Worm (Caenorhabditis elegans) whole organism, L4 larva: ENCODE measurements around the gene mtcu-2.

ENCODE experiments used
- F37D6.2 ChIP-seq: sonication (generic microtip); optimal IDR thresholded peaks from 2 replicates; lab custom pipeline; 2016; ENCODE audit warnings: mild to moderate bottlenecking, missing genetic modification characterization, missing compliant biosample characterization
- F49E8.2 ChIP-seq: sonication (generic microtip); optimal IDR thresholded peaks from 2 replicates; lab custom pipeline; 2016; ENCODE audit warnings: missing compliant biosample characterization, mild to moderate bottlenecking, missing genetic modification characterization, borderline replicate concordance
- T20F7.1 ChIP-seq: fragments of 200-800 bp; sonication (Bioruptor generic); optimal IDR thresholded peaks from 2 replicates; lab custom pipeline; 2018; ENCODE audit warnings: mild to moderate bottlenecking, missing genetic modification characterization, missing compliant biosample characterization
- T26A8.4 ChIP-seq: fragments of 200-800 bp; sonication (Bioruptor generic); IDR thresholded peaks from 2 replicates; pipeline ENCODE4 v1.3.6; 2022; ENCODE audit warnings: missing genetic modification characterization, missing compliant biosample characterization
- Y5F2A.4 ChIP-seq: fragments of 200-800 bp; sonication (Bioruptor generic); optimal IDR thresholded peaks from 2 replicates; lab custom pipeline; 2018; ENCODE audit warnings: mild to moderate bottlenecking, missing genetic modification characterization, missing compliant biosample characterization
- ZK337.2 ChIP-seq: fragments of 200-800 bp; sonication (Bioruptor generic); IDR thresholded peaks from 2 replicates; pipeline ENCODE4 v1.3.6; 2022; ENCODE audit warnings: missing genetic modification reagents, missing genetic modification characterization, missing compliant biosample characterization
- aha-1 ChIP-seq: fragments of 150-350 bp; peaks from one replicate; lab custom pipeline; 2014; ENCODE audit warnings: missing biosample characterization, missing genetic modification characterization
- attf-4 ChIP-seq: sonication (generic microtip); optimal IDR thresholded peaks from 3 replicates; lab custom pipeline; 2017; ENCODE audit warnings: missing biosample characterization, missing genetic modification characterization
- ceh-20 ChIP-seq: fragments of 200-800 bp; sonication (Bioruptor generic); IDR thresholded peaks from 2 replicates; pipeline ENCODE4 v1.3.6; 2022; ENCODE audit warnings: missing genetic modification reagents, missing genetic modification characterization, missing compliant biosample characterization
- ceh-28 ChIP-seq: fragments of 150-350 bp; optimal IDR thresholded peaks from 2 replicates; lab custom pipeline; 2014; ENCODE audit warnings: missing biosample characterization, missing genetic modification reagents, missing genetic modification characterization
- ceh-32 ChIP-seq: sonication (generic microtip); optimal IDR thresholded peaks from 2 replicates; lab custom pipeline; 2016; ENCODE audit warnings: mild to moderate bottlenecking, missing genetic modification characterization, missing compliant biosample characterization; ENCODE audit not compliant: poor library complexity
- cey-2 ChIP-seq: sonication (generic microtip); optimal IDR thresholded peaks from 3 replicates; lab custom pipeline; 2017; ENCODE audit warnings: missing genetic modification characterization, mild to moderate bottlenecking, missing compliant biosample characterization, antibody characterized with exemption, borderline replicate concordance; ENCODE audit not compliant: insufficient read depth
- dmd-6 ChIP-seq: fragments of 200-800 bp; sonication (Bioruptor generic); IDR thresholded peaks from 2 replicates; pipeline ENCODE4 v1.3.6; 2022; ENCODE audit warnings: missing genetic modification reagents, missing genetic modification characterization, missing compliant biosample characterization
- duxl-1 ChIP-seq: sonication (generic microtip); optimal IDR thresholded peaks from 2 replicates; lab custom pipeline; 2016; ENCODE audit warnings: mild to moderate bottlenecking, missing genetic modification characterization, moderate library complexity, missing compliant biosample characterization; ENCODE audit not compliant: poor library complexity
- dve-1 ChIP-seq: sonication (generic microtip); optimal IDR thresholded peaks from 2 replicates; lab custom pipeline; 2017; ENCODE audit warnings: antibody characterized with exemption, mild to moderate bottlenecking, missing genetic modification characterization, missing compliant biosample characterization; ENCODE audit not compliant: insufficient read depth
- egl-43 ChIP-seq: fragments of 200-800 bp; sonication (Bioruptor generic); IDR thresholded peaks from 2 replicates; pipeline ENCODE4 v1.3.6; 2022; ENCODE audit warnings: missing genetic modification reagents, missing genetic modification characterization, missing compliant biosample characterization
- gei-8 ChIP-seq: fragments of 200-800 bp; sonication (Bioruptor generic); optimal IDR thresholded peaks from 2 replicates; lab custom pipeline; 2018; ENCODE audit warnings: mild to moderate bottlenecking, missing genetic modification characterization, missing compliant biosample characterization
- hlh-30 ChIP-seq: sonication (generic microtip); optimal IDR thresholded peaks from 2 replicates; lab custom pipeline; 2017; ENCODE audit warnings: antibody characterized with exemption, mild to moderate bottlenecking, missing genetic modification characterization, missing compliant biosample characterization; ENCODE audit not compliant: insufficient read depth
- hmg-1.1 ChIP-seq: fragments of 200-800 bp; sonication (Bioruptor generic); IDR thresholded peaks from 2 replicates; pipeline ENCODE4 v1.3.6; 2022; ENCODE audit warnings: missing genetic modification reagents, missing genetic modification characterization, missing compliant biosample characterization
- lin-15B ChIP-seq: fragments of 150-350 bp; sonication (generic microtip); optimal IDR thresholded peaks from 3 replicates; lab custom pipeline; 2014; ENCODE audit warnings: missing biosample characterization, missing genetic modification characterization
- lin-29 ChIP-seq: fragments of 200-800 bp; sonication (Bioruptor generic); IDR thresholded peaks from 2 replicates; pipeline ENCODE4 v1.3.6; 2022; ENCODE audit warnings: missing genetic modification reagents, missing genetic modification characterization, missing compliant biosample characterization
- lsy-2 ChIP-seq, 2 experiments: fragments of 150-350 bp in 1 of 2; sonication (generic microtip) in 1 of 2; optimal IDR thresholded peaks; 2 replicates each; lab custom pipeline; 2014 to 2017; ENCODE audit warnings: missing biosample characterization in 2 of 2, missing genetic modification characterization in 2 of 2
- madf-5 ChIP-seq, 2 experiments: fragments of 200-800 bp; sonication (Bioruptor generic); IDR thresholded peaks; 2 replicates each; pipeline ENCODE4 v1.3.6; 2022; ENCODE audit warnings: missing compliant biosample characterization in 2 of 2, missing genetic modification characterization in 2 of 2
- mep-1 ChIP-seq: fragments of 150-350 bp; sonication (generic microtip); optimal IDR thresholded peaks from 3 replicates; lab custom pipeline; 2014; ENCODE audit warnings: missing biosample characterization, missing genetic modification characterization
- mxl-3 ChIP-seq: fragments of 200-800 bp; sonication (Bioruptor generic); optimal IDR thresholded peaks from 2 replicates; lab custom pipeline; 2018; ENCODE audit warnings: mild to moderate bottlenecking, missing genetic modification characterization, missing compliant biosample characterization
- nhr-10 ChIP-seq: fragments of 150-350 bp; optimal IDR thresholded peaks from 2 replicates; lab custom pipeline; 2014; ENCODE audit warnings: missing biosample characterization, missing genetic modification characterization
- nhr-11 ChIP-seq: fragments of 150-350 bp; optimal IDR thresholded peaks from 2 replicates; lab custom pipeline; 2014; ENCODE audit warnings: missing biosample characterization, missing genetic modification characterization
- nhr-48 ChIP-seq: sonication (generic microtip); optimal IDR thresholded peaks from 2 replicates; lab custom pipeline; 2016; ENCODE audit warnings: mild to moderate bottlenecking, missing genetic modification characterization, missing compliant biosample characterization
- nhr-6 ChIP-seq: fragments of 150-350 bp; optimal IDR thresholded peaks from 2 replicates; lab custom pipeline; 2014; ENCODE audit warnings: missing biosample characterization, missing genetic modification characterization
- nhr-77 ChIP-seq: fragments of 150-350 bp; optimal IDR thresholded peaks from 2 replicates; lab custom pipeline; 2014; ENCODE audit warnings: missing biosample characterization, missing genetic modification characterization
- pha-4 ChIP-seq, 2 experiments: fragments of 150-350 bp in 1 of 2; fragments of 200-800 bp in 1 of 2; sonication (Bioruptor generic) in 1 of 2; IDR thresholded peaks in 1 of 2; optimal IDR thresholded peaks in 1 of 2; 2 replicates each; pipeline versions ENCODE4 v1.3.6 to Lab custom; 2014 to 2022; ENCODE audit warnings: missing genetic modification characterization in 2 of 2, missing genetic modification reagents in 2 of 2, missing biosample characterization in 1 of 2, missing compliant biosample characterization in 1 of 2
- php-3 ChIP-seq: fragments of 200-800 bp; sonication (Bioruptor generic); IDR thresholded peaks from 2 replicates; pipeline ENCODE4 v1.3.6; 2022; ENCODE audit warnings: missing genetic modification reagents, missing genetic modification characterization, missing compliant biosample characterization
- pqm-1 ChIP-seq: sonication (generic microtip); optimal IDR thresholded peaks from 2 replicates; lab custom pipeline; 2017; ENCODE audit warnings: missing biosample characterization, missing genetic modification characterization
- saeg-2 ChIP-seq: fragments of 200-800 bp; sonication (Bioruptor generic); IDR thresholded peaks from 2 replicates; pipeline ENCODE4 v1.3.6; 2022; ENCODE audit warnings: missing genetic modification reagents, missing genetic modification characterization, missing compliant biosample characterization
- set-16 ChIP-seq: fragments of 200-800 bp; sonication (Bioruptor generic); IDR thresholded peaks from 2 replicates; pipeline ENCODE4 v1.3.6; 2022; ENCODE audit warnings: missing genetic modification reagents, missing genetic modification characterization, missing compliant biosample characterization
- skn-1 ChIP-seq: fragments of 150-350 bp; optimal IDR thresholded peaks from 2 replicates; lab custom pipeline; 2014; ENCODE audit warnings: missing biosample characterization, missing genetic modification characterization
- snpc-1.2 ChIP-seq: fragments of 200-800 bp; sonication (Bioruptor generic); IDR thresholded peaks from 2 replicates; pipeline ENCODE4 v1.3.6; 2022; ENCODE audit warnings: missing genetic modification reagents, missing genetic modification characterization, missing compliant biosample characterization
- spr-3 ChIP-seq: fragments of 200-800 bp; sonication (Bioruptor generic); optimal IDR thresholded peaks from 2 replicates; lab custom pipeline; 2018; ENCODE audit warnings: mild to moderate bottlenecking, missing genetic modification characterization, missing compliant biosample characterization
- tag-97 ChIP-seq: fragments of 200-800 bp; sonication (Bioruptor generic); IDR thresholded peaks from 2 replicates; pipeline ENCODE4 v1.3.6; 2022; ENCODE audit warnings: missing genetic modification characterization, missing compliant biosample characterization
- tra-1 ChIP-seq: fragments of 200-800 bp; sonication (Bioruptor generic); IDR thresholded peaks from 2 replicates; pipeline ENCODE4 v1.3.6; 2022; ENCODE audit warnings: missing genetic modification reagents, missing genetic modification characterization, missing compliant biosample characterization
- unc-130 ChIP-seq: sonication (generic microtip); optimal IDR thresholded peaks from 2 replicates; lab custom pipeline; 2016; ENCODE audit warnings: missing genetic modification reagents, missing genetic modification characterization, missing compliant biosample characterization
- unc-39 ChIP-seq: sonication (generic microtip); optimal IDR thresholded peaks from 2 replicates; lab custom pipeline; 2017; ENCODE audit warnings: missing biosample characterization, missing genetic modification characterization
- unc-62 ChIP-seq, 3 experiments: fragments of 150-350 bp in 1 of 3; sonication (generic microtip); optimal IDR thresholded peaks in 2 of 3; peaks in 1 of 3; 1 replicate in 1 of 3; 2 replicates in 2 of 3; lab custom pipeline; 2014 to 2017; ENCODE audit warnings: missing biosample characterization in 3 of 3, missing genetic modification characterization in 3 of 3, missing genetic modification reagents in 3 of 3, missing genotype in 1 of 3
- zfp-2 ChIP-seq: sonication (generic microtip); optimal IDR thresholded peaks from 2 replicates; lab custom pipeline; 2016; ENCODE audit warnings: mild to moderate bottlenecking, missing genetic modification characterization, missing compliant biosample characterization
- ztf-11 ChIP-seq: fragments of 150-350 bp; optimal IDR thresholded peaks from 2 replicates; lab custom pipeline; 2014; ENCODE audit warnings: missing biosample characterization, missing genetic modification characterization
- ztf-7 ChIP-seq: fragments of 150-350 bp; optimal IDR thresholded peaks from 2 replicates; lab custom pipeline; 2014; ENCODE audit warnings: missing biosample characterization, missing genetic modification characterization

mtcu-2 gene

DNA sequence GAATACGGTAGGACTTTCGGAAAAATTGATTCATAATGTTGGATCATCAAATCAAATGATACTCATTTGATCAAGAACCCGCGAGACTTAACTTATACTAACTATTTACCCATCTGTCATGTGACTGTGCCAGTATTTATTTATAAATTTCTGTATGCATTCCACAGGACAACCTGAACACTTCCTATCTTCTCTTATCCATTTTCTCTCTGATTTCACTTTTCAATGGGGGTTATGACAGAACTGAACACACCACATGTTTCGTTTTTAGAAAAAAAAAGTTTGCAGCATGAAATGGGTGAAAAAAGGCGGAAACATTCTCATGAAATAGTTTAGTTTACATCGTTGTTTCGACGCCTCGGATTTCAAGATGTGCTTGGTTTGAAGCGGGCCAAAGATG, 15.5 kb downstream of the mtcu-2 start:
- TF ChIP-seq tra-1 (GFP tag; lab: Robert Waterston, UW) (0 out of 2 replicates have a peak, but pooled peaks have one; percentile 25), ceh-28 (tag; lab: Kevin White, UChicago) (no peak), aha-1 (tag; lab: Kevin White, UChicago) (peak; percentile 54), ZK337.2 (GFP tag; lab: Robert Waterston, UW) (no peak), nhr-77 (tag; lab: Kevin White, UChicago) (no peak), duxl-1 (no peak), dmd-6 (peak; percentile 24; the same call in 1 of the 2 replicates), Y5F2A.4 (GFP tag; lab: Kevin White, UChicago) (no peak), ztf-7 (tag; lab: Kevin White, UChicago) (no peak), attf-4 (tag; lab: Kevin White, UChicago) (no peak), mxl-3 (GFP tag; lab: Kevin White, UChicago) (peak; percentile 15), zfp-2 (no peak), unc-62 (GFP tag; optimal IDR thresholded peaks at IDR 0.05 in 1 of 2; lab: Kevin White, UChicago) (peak in 1 of 2 experiments; percentile 71), unc-62 (tag; optimal IDR thresholded peaks at IDR 0.05; lab: Kevin White, UChicago) (no peak), tag-97 (GFP tag; lab: Robert Waterston, UW) (no peak), hlh-30 (tag; lab: Kevin White, UChicago) (peak; percentile 20)

DNA sequence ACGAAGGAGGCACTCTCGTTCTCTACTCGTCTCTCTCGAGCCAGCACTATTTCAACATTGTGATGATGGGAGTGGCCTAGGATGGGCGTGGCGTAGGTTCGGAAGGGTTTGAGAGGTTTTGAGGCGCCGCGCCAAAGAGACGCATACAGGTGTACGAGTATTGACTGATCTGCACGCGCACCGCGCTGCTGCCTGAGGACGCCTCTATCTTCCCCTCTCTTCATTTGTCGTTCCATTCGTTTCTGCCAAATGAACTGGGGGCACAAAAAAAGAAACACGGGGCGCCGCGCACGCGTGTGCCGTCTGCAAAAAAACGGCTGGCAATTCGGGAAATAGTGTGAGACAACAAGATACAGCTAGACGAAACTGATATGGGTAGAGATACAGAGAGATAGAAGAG, 17.0 kb downstream of the mtcu-2 start, which contains the start of gene lec-2:
Gene lec-2 (minus strand): TSS at position 171 of the 400 bp plus-strand sequence.
- TF ChIP-seq aha-1 (tag; lab: Kevin White, UChicago) (peak; percentile 84), F49E8.2 (tag; lab: Kevin White, UChicago) (no peak), F37D6.2 (tag; lab: Kevin White, UChicago) (no peak), pha-4 (GFP tag; IDR thresholded peaks at IDR 0.05; lab: Robert Waterston, UW) (no peak), pha-4 (tag; optimal IDR thresholded peaks at IDR 0.05; lab: Kevin White, UChicago) (no peak), saeg-2 (GFP tag; lab: Robert Waterston, UW) (no peak), ztf-11 (tag; lab: Kevin White, UChicago) (no peak), set-16 (peak; percentile 63), nhr-10 (tag; lab: Kevin White, UChicago) (no peak), T20F7.1 (GFP tag; lab: Kevin White, UChicago) (no peak), pqm-1 (tag; lab: Kevin White, UChicago) (no peak), hmg-1.1 (GFP tag; lab: Robert Waterston, UW) (peak; percentile 77), ceh-32 (tag; lab: Kevin White, UChicago) (no peak), mxl-3 (GFP tag; lab: Kevin White, UChicago) (peak; percentile 91), spr-3 (GFP tag; lab: Kevin White, UChicago) (peak; percentile 7), egl-43 (GFP tag; lab: Robert Waterston, UW) (peak; percentile 54; the same call in 1 of the 2 replicates), lsy-2 (tag; optimal IDR thresholded peaks at IDR 0.05; lab: Kevin White, UChicago) (no peak), cey-2 (tag; lab: Kevin White, UChicago) (no peak), lin-29 (GFP tag; lab: Robert Waterston, UW) (no peak), snpc-1.2 (no peak), tra-1 (GFP tag; lab: Robert Waterston, UW) (0 out of 2 replicates have a peak, but pooled peaks have one; percentile 43), nhr-48 (tag; lab: Kevin White, UChicago) (peak; percentile 41), ZK337.2 (GFP tag; lab: Robert Waterston, UW) (no peak), unc-39 (tag; lab: Kevin White, UChicago) (no peak), ceh-20 (GFP tag; lab: Robert Waterston, UW) (0 out of 2 replicates have a peak, but pooled peaks have one; percentile 34), nhr-6 (tag; lab: Kevin White, UChicago) (no peak), unc-130 (GFP tag; lab: Kevin White, UChicago) (no peak), dmd-6 (peak; percentile 56), mep-1 (peak; percentile 11), skn-1 (no peak), php-3 (GFP tag; lab: Robert Waterston, UW) (0 out of 2 replicates have a peak, but pooled peaks have one; percentile 22), T26A8.4 (no peak), lin-15B (tag; lab: Kevin White, UChicago) (no peak), Y5F2A.4 (GFP tag; lab: Kevin White, UChicago) (no peak), duxl-1 (no peak), dve-1 (tag; lab: Kevin White, UChicago) (peak; percentile 10), nhr-11 (peak; percentile 65), gei-8 (GFP tag; lab: Kevin White, UChicago) (peak; percentile 65), unc-62 (GFP tag; optimal IDR thresholded peaks at IDR 0.05 in 1 of 2; lab: Kevin White, UChicago) (no peak), unc-62 (tag; optimal IDR thresholded peaks at IDR 0.05; lab: Kevin White, UChicago) (no peak), madf-5 (GFP tag; IDR thresholded peaks at IDR 0.05; lab: Robert Waterston, UW) (no peak)
